Worm (Caenorhabditis elegans) whole organism, young adult: ENCODE results near the gene F53B2.8.
"Not testable (repeated sequence)": the region's sequence is repeated elsewhere in the genome, so short reads cannot be mapped to it uniquely, and the experiment has no call there.

ENCODE experiments used
- F23B12.7 ChIP-seq: sonication (generic microtip); optimal IDR thresholded peaks from 2 replicates; lab custom pipeline; 2017; ENCODE audit warnings: missing genetic modification characterization, mild to moderate bottlenecking, missing compliant biosample characterization, antibody characterized with exemption, moderate library complexity; ENCODE audit not compliant: insufficient read depth
- F39B2.1 ChIP-seq: fragments of 200-800 bp; sonication (Bioruptor generic); IDR thresholded peaks from 2 replicates; pipeline ENCODE4 v1.3.6; 2022; ENCODE audit warnings: missing genetic modification reagents, missing genetic modification characterization, missing compliant biosample characterization
- F57A8.1 ChIP-seq: fragments of 200-800 bp; sonication (Bioruptor generic); optimal IDR thresholded peaks from 2 replicates; lab custom pipeline; 2018; ENCODE audit warnings: mild to moderate bottlenecking, missing genetic modification characterization, moderate library complexity, missing compliant biosample characterization
- ekl-4 ChIP-seq: fragments of 200-800 bp; sonication (Bioruptor generic); IDR thresholded peaks from 2 replicates; pipeline ENCODE4 v1.3.6; 2022; ENCODE audit warnings: missing genetic modification reagents, missing genetic modification characterization, missing compliant biosample characterization
- fkh-3 ChIP-seq: sonication (generic microtip); optimal IDR thresholded peaks from 2 replicates; lab custom pipeline; 2016; ENCODE audit warnings: mild to moderate bottlenecking, missing genetic modification characterization, missing compliant biosample characterization
- let-526 ChIP-seq: fragments of 200-800 bp; sonication (Bioruptor generic); IDR thresholded peaks from 2 replicates; pipeline ENCODE4 v1.3.6; 2022; ENCODE audit warnings: missing genetic modification reagents, missing genetic modification characterization, missing compliant biosample characterization
- madf-8 ChIP-seq: fragments of 200-800 bp; sonication (Bioruptor generic); conservative IDR thresholded peaks from 2 replicates; pipeline ENCODE4 v1.3.6; 2022; ENCODE audit warnings: missing genetic modification reagents, missing genetic modification characterization, missing compliant biosample characterization
- nhr-90 ChIP-seq: sonication (generic microtip); optimal IDR thresholded peaks from 2 replicates; lab custom pipeline; 2016; ENCODE audit warnings: missing genotype, mild to moderate bottlenecking, missing genetic modification characterization, missing compliant biosample characterization
- snpc-1.3 ChIP-seq: sonication (generic microtip); optimal IDR thresholded peaks from 2 replicates; lab custom pipeline; 2017; ENCODE audit warnings: missing genetic modification characterization, mild to moderate bottlenecking, missing compliant biosample characterization, antibody characterized with exemption, moderate library complexity, missing genotype, missing genetic modification reagents; ENCODE audit not compliant: insufficient read depth

F53B2.8 gene

ce11 chrIV:12484479-12484878, 42.7 kb downstream of the F53B2.8 start, which contains the start of gene T04A11.4:
TSS of gene T04A11.4 (minus strand) at chrIV:12484579.
- not testable (repeated sequence) for TF ChIP-seq ekl-4; snpc-1.3 (tag; lab: Kevin White, UChicago); fkh-3 (tag; lab: Kevin White, UChicago)

- not testable (repeated sequence) for TF ChIP-seq let-526 (GFP tag; lab: Robert Waterston, UW); madf-8 (GFP tag; lab: Robert Waterston, UW); F23B12.7 (tag; lab: Kevin White, UChicago)
- TF ChIP-seq, all 124 proteins: peak for 0; not testable (repeated sequence) for 124
Observed at ce11 chrIV:12478711-12479110, 48.5 kb downstream of the F53B2.8 start, which contains the start of gene igdb-1. TSS of gene igdb-1 (plus strand) at chrIV:12479011.

- not testable (repeated sequence) for TF ChIP-seq nhr-90; F57A8.1 (GFP tag; lab: Kevin White, UChicago); F39B2.1 (GFP tag; lab: Robert Waterston, UW)
Observed at ce11 chrIV:12476942-12477341, 50.3 kb downstream of the F53B2.8 start, which contains the start of gene T04A11.1. TSS of gene T04A11.1 (minus strand) at chrIV:12477042.
